Worm (Caenorhabditis elegans) whole organism, late embryonic: ENCODE results near the gene B0454.6.

Experiments used
- F13H6.1 ChIP-seq: sonication (generic microtip); optimal IDR thresholded peaks from 2 replicates; lab custom pipeline; 2016; ENCODE audit warnings: missing genetic modification characterization, missing compliant biosample characterization
- ceh-31 ChIP-seq: sonication (generic microtip); optimal IDR thresholded peaks from 2 replicates; lab custom pipeline; 2016; ENCODE audit warnings: missing genetic modification characterization, missing compliant biosample characterization
- ceh-9 ChIP-seq: sonication (generic microtip); optimal IDR thresholded peaks from 2 replicates; lab custom pipeline; 2016; ENCODE audit warnings: mild to moderate bottlenecking, missing genetic modification characterization, inconsistent platforms, missing compliant biosample characterization
- elt-2 ChIP-seq: sonication (generic microtip); optimal IDR thresholded peaks from 2 replicates; lab custom pipeline; 2016; ENCODE audit warnings: missing genetic modification reagents, missing genetic modification characterization, missing compliant biosample characterization
- pag-3 ChIP-seq: sonication (generic microtip); optimal IDR thresholded peaks from 2 replicates; lab custom pipeline; 2016; ENCODE audit warnings: missing compliant biosample characterization, missing genetic modification characterization, borderline replicate concordance

DNA sequence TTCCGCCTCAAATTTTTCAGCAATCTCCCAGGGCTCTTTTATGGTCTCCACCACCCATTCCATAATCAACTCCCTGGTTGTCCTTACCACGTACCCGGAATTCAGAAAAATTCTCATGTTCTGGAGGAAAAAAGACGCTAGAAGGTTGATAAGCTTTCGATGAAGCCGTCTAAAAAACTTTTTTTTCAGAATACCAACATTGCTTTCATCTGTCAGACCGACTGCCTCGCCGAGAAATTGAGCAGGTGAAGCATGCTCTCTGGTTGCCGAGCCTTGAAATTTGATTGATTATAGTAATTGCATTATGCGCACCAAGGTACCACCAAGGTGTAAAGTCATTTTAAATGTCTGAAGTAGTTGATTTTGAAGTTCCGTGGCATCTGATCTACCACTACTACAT, 13.3 kb downstream of the B0454.6 start, which contains the start of gene sri-30:
- TF ChIP-seq elt-2 (no peak), ceh-9 (tag; lab: Kevin White, UChicago) (no peak), pag-3 (tag; lab: Kevin White, UChicago) (no peak), F13H6.1 (tag; lab: Kevin White, UChicago) (no peak), ceh-31 (tag; lab: Kevin White, UChicago) (no peak)
